Fruit fly (Drosophila melanogaster) whole organism, wandering third instar larva: ENCODE measurements around the gene CG14105.

ENCODE experiments used
- Abd-B ChIP-seq: fragments of >200 bp; optimal IDR thresholded peaks from 2 replicates; lab custom pipeline; 2017; ENCODE audit warnings: missing biosample characterization, missing genetic modification characterization
- CG32264 ChIP-seq: fragments of 200-800 bp; sonication (Bioruptor generic); optimal IDR thresholded peaks from 2 replicates; lab custom pipeline; 2016; ENCODE audit warnings: missing biosample characterization, missing genetic modification characterization
- CG9705 ChIP-seq: fragments of 200-800 bp; sonication (Bioruptor generic); optimal IDR thresholded peaks from 2 replicates; lab custom pipeline; 2018; ENCODE audit warnings: missing biosample characterization, mild to moderate bottlenecking, missing genetic modification characterization
- CrebA ChIP-seq: fragments of 200-800 bp; sonication (Bioruptor generic); optimal IDR thresholded peaks from 2 replicates; lab custom pipeline; 2016; ENCODE audit warnings: missing biosample characterization, mild to moderate bottlenecking, missing genetic modification characterization, borderline replicate concordance
- Dfd ChIP-seq: fragments of >200 bp; optimal IDR thresholded peaks from 2 replicates; lab custom pipeline; 2017; ENCODE audit warnings: missing biosample characterization, missing genetic modification characterization
- GATAd ChIP-seq: sonication (Bioruptor generic); optimal IDR thresholded peaks from 2 replicates; lab custom pipeline; 2016; ENCODE audit warnings: missing biosample characterization, missing genetic modification characterization
- HLH106 ChIP-seq: fragments of 200-800 bp; optimal IDR thresholded peaks from 3 replicates; lab custom pipeline; 2019; ENCODE audit warnings: missing biosample characterization, mild to moderate bottlenecking, missing genetic modification characterization, moderate library complexity
- Hnf4 ChIP-seq: fragments of 200-800 bp; sonication (Bioruptor generic); optimal IDR thresholded peaks from 2 replicates; lab custom pipeline; 2016; ENCODE audit warnings: missing biosample characterization, mild to moderate bottlenecking, missing genetic modification characterization
- Hr78 ChIP-seq: fragments of >200 bp; optimal IDR thresholded peaks from 2 replicates; lab custom pipeline; 2017; ENCODE audit warnings: missing biosample characterization, missing genetic modification characterization
- Hr83 ChIP-seq: fragments of 200-300 bp; sonication (Bioruptor generic); optimal IDR thresholded peaks from 2 replicates; lab custom pipeline; 2016; ENCODE audit warnings: missing biosample characterization, mild to moderate bottlenecking, missing genetic modification characterization, moderate library complexity; ENCODE audit not compliant: poor library complexity, severe bottlenecking
- Jra ChIP-seq: sonication (Bioruptor generic); optimal IDR thresholded peaks from 2 replicates; lab custom pipeline; 2016; ENCODE audit warnings: missing biosample characterization, missing genetic modification characterization
- Mio ChIP-seq: sonication (Bioruptor generic); optimal IDR thresholded peaks from 2 replicates; lab custom pipeline; 2016; ENCODE audit warnings: missing biosample characterization, missing genetic modification characterization
- N ChIP-seq: fragments of >200 bp; optimal IDR thresholded peaks from 2 replicates; lab custom pipeline; 2018; ENCODE audit warnings: missing biosample characterization, missing external identifiers, missing genetic modification characterization
- OdsH ChIP-seq: fragments of 200-800 bp; sonication (Bioruptor generic); optimal IDR thresholded peaks from 2 replicates; lab custom pipeline; 2016; ENCODE audit warnings: missing biosample characterization, mild to moderate bottlenecking, missing genetic modification characterization
- Rel ChIP-seq, 2 experiments: fragments of 200-800 bp; sonication (Bioruptor generic) in 1 of 2; optimal IDR thresholded peaks; 2 replicates in 1 of 2; 3 replicates in 1 of 2; lab custom pipeline; 2016 to 2019; ENCODE audit warnings: mild to moderate bottlenecking in 2 of 2, missing biosample characterization in 2 of 2, missing genetic modification characterization in 2 of 2, moderate library complexity in 1 of 2
- Sp1 ChIP-seq: fragments of 200-800 bp; sonication (Bioruptor generic); optimal IDR thresholded peaks from 3 replicates; lab custom pipeline; 2019; ENCODE audit warnings: missing biosample characterization, mild to moderate bottlenecking, missing genetic modification characterization, moderate library complexity
- Vsx2 ChIP-seq: fragments of 200-300, 225-300 bp; sonication (Bioruptor generic); optimal IDR thresholded peaks from 2 replicates; lab custom pipeline; 2018; ENCODE audit warnings: missing biosample characterization, missing genetic modification characterization; ENCODE audit not compliant: partially characterized antibody
- br ChIP-seq: fragments of 200-800 bp; sonication (Bioruptor generic); optimal IDR thresholded peaks from 2 replicates; lab custom pipeline; 2016; ENCODE audit warnings: missing biosample characterization, missing genetic modification characterization
- brk ChIP-seq: fragments of 200-800 bp; sonication (Bioruptor generic); optimal IDR thresholded peaks from 2 replicates; lab custom pipeline; 2016; ENCODE audit warnings: missing biosample characterization, mild to moderate bottlenecking, missing genetic modification characterization
- dl ChIP-seq, 2 experiments: fragments of 175-275, 200-275 bp in 1 of 2; fragments of 200-275 bp in 1 of 2; sonication (Bioruptor generic); optimal IDR thresholded peaks; lab custom pipeline; 2018; ENCODE audit warnings: mild to moderate bottlenecking in 2 of 2, missing biosample characterization in 2 of 2, missing genetic modification characterization in 2 of 2, moderate library complexity in 2 of 2; ENCODE audit not compliant: partially characterized antibody in 2 of 2, insufficient read depth in 1 of 2
- ey ChIP-seq: fragments of 200-800 bp; sonication (Bioruptor generic); optimal IDR thresholded peaks from 2 replicates; lab custom pipeline; 2016; ENCODE audit warnings: missing biosample characterization, missing genetic modification characterization
- foxo ChIP-seq, 2 experiments: fragments of 200-800 bp; sonication (Bioruptor generic); optimal IDR thresholded peaks; 2 replicates in 1 of 2; 3 replicates in 1 of 2; lab custom pipeline; 2016 to 2017; ENCODE audit warnings: missing biosample characterization in 2 of 2, missing genetic modification characterization in 2 of 2
- fru ChIP-seq: fragments of 200-800 bp; sonication (Bioruptor generic); optimal IDR thresholded peaks from 3 replicates; lab custom pipeline; 2016; ENCODE audit warnings: missing biosample characterization, mild to moderate bottlenecking, missing genetic modification characterization
- jim ChIP-seq: fragments of 175-275, 200-325 bp; sonication (Bioruptor generic); optimal IDR thresholded peaks from 2 replicates; lab custom pipeline; 2016; ENCODE audit warnings: missing biosample characterization, mild to moderate bottlenecking, missing genetic modification characterization
- lola ChIP-seq: fragments of >200 bp; optimal IDR thresholded peaks from 2 replicates; lab custom pipeline; 2017; ENCODE audit warnings: missing biosample characterization, missing genetic modification characterization
- pan ChIP-seq: fragments of >200 bp; optimal IDR thresholded peaks from 2 replicates; lab custom pipeline; 2017
- psq ChIP-seq: fragments of 200-800 bp; sonication (Bioruptor generic); optimal IDR thresholded peaks from 3 replicates; lab custom pipeline; 2017; ENCODE audit warnings: missing biosample characterization, mild to moderate bottlenecking, missing genetic modification characterization, moderate library complexity
- rgr ChIP-seq: fragments of 200-800 bp; sonication (Bioruptor generic); optimal IDR thresholded peaks from 3 replicates; lab custom pipeline; 2016; ENCODE audit warnings: missing biosample characterization, mild to moderate bottlenecking, missing genetic modification characterization
- sv ChIP-seq: fragments of 200-800 bp; sonication (Bioruptor generic); optimal IDR thresholded peaks from 3 replicates; lab custom pipeline; 2016; ENCODE audit warnings: missing biosample characterization, missing genetic modification characterization
- tai ChIP-seq: sonication (Bioruptor generic); optimal IDR thresholded peaks from 2 replicates; lab custom pipeline; 2016; ENCODE audit warnings: missing biosample characterization, missing genetic modification characterization
- usp ChIP-seq: fragments of >200 bp; optimal IDR thresholded peaks from 2 replicates; lab custom pipeline; 2017; ENCODE audit warnings: missing biosample characterization, missing genetic modification characterization
- woc ChIP-seq: sonication (Bioruptor generic); optimal IDR thresholded peaks from 2 replicates; lab custom pipeline; 2016; ENCODE audit warnings: missing biosample characterization, mild to moderate bottlenecking, missing genetic modification characterization

CG14105 gene

DNA sequence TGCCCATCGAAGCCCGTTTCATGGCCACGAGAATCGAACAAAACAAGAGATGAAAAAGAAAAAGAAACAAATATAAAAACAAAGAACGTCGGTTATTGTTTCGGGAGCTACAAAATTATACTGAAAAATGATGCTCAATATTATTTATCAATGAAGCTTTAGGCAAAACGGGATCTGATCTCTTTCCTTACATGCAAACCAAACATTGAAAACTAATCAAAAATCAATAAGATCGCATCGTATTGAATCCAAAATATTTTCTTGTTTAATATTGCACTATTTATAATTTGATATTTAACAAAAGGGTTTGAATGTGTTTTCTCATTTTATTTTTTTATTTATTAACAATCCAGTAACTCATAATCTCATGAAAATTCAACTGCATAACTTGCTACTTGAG is 902 bp downstream of the CG14105 start, which contains the start of gene CG14106:
Gene CG14106, minus strand, starts transcription at position 101 of the 400 bp plus-strand sequence.
- TF ChIP-seq psq (GFP tag; lab: Kevin White, UChicago) (no peak), woc (GFP tag; lab: Kevin White, UChicago) (no peak), CrebA (GFP tag; lab: Kevin White, UChicago) (no peak), Jra (GFP tag; lab: Kevin White, UChicago) (no peak), HLH106 (tag; lab: Kevin White, UChicago) (no peak), foxo (GFP tag; optimal IDR thresholded peaks at IDR 0.05; lab: Kevin White, UChicago) (no peak), rgr (GFP tag; lab: Kevin White, UChicago) (no peak), sv (GFP tag; lab: Kevin White, UChicago) (no peak), CG32264 (GFP tag; lab: Kevin White, UChicago) (no peak), GATAd (GFP tag; lab: Kevin White, UChicago) (no peak), pan (no peak)

DNA sequence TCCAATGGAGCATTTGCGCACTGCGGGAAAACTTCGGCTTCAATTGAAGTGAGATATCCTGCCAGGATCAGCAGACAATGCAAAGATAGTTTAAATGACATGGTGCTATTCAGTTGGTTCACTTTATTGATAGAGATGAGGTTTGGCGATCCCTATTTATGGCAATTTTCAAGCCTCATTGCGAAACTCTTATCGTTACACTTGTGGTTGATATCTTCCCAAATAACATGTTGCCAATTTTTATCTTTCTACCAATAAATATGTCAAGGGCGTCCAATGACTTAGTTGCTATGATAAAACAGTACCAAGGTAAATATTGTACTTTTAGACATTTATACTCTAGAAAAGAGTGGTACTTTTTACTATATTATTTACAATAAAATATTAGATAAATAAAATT is 2.4 kb downstream of the CG14105 start, which contains the start of gene CG33263:
Gene CG33263, minus strand, starts transcription at position 101 of the 400 bp plus-strand sequence.
- TF ChIP-seq foxo (GFP tag; optimal IDR thresholded peaks at IDR 0.05; lab: Kevin White, UChicago): no peak
- no peak for TF ChIP-seq GATAd (GFP tag; lab: Kevin White, UChicago)
- TF ChIP-seq Sp1 (GFP tag; lab: Kevin White, UChicago): no peak
- TF ChIP-seq Hr78 (GFP tag; lab: Kevin White, UChicago): no peak
- TF ChIP-seq jim: no peak
- no peak for TF ChIP-seq N (GFP tag; lab: Kevin White, UChicago)
- TF ChIP-seq Hr83 (GFP tag; lab: Kevin White, UChicago): no peak
- TF ChIP-seq brk (GFP tag; lab: Kevin White, UChicago): no peak
- no peak for TF ChIP-seq Abd-B (GFP tag; lab: Kevin White, UChicago)
- no peak for TF ChIP-seq dl (GFP tag; optimal IDR thresholded peaks at IDR 0.05; lab: Kevin White, UChicago; ENCODE audit: insufficient read depth in 1 of 2, partially characterized antibody in 2 of 2)
- TF ChIP-seq Dfd (GFP tag; lab: Kevin White, UChicago): no peak
- TF ChIP-seq, all 38 proteins: peak for 0

DNA sequence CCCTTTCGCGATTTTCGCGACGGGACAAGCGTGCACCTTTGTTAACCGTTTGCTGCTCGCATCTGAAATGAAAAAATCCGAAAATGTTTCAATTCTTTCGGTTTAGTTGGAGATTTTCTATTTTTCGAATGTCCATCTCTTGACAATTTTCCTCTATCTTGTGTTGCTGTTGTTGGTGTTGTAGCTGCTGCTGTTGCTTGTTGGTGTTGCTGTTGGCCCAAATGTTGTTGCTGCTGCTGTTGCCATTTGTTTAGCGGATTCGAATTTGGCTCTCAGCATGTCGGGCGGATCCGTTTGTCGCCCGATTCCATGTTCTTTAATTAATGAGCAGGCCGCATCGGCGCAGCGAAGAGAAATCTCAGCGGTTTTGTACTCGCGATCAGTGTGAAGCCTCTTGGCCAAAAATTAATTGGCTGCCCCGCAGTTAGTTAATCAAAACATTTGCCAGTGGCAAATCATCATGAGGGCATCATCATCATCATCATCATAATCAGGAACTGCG is 4.1 kb downstream of the CG14105 start, which contains the start of gene CG32121:
Gene CG32121, minus strand, starts transcription at position 51 of the 502 bp plus-strand sequence.
- no peak for TF ChIP-seq Hnf4 (GFP tag; lab: Kevin White, UChicago)
- TF ChIP-seq usp (GFP tag; lab: Kevin White, UChicago): no peak
- TF ChIP-seq Abd-B (GFP tag; lab: Kevin White, UChicago): no peak
- no peak for TF ChIP-seq Hr78 (GFP tag; lab: Kevin White, UChicago)
- TF ChIP-seq jim: no peak
- no peak for TF ChIP-seq dl (GFP tag; optimal IDR thresholded peaks at IDR 0.05; lab: Kevin White, UChicago; ENCODE audit: insufficient read depth in 1 of 2, partially characterized antibody in 2 of 2)
- TF ChIP-seq fru: no peak
- TF ChIP-seq CrebA (GFP tag; lab: Kevin White, UChicago): no peak
- no peak for TF ChIP-seq br (GFP tag; lab: Kevin White, UChicago)
- no peak for TF ChIP-seq CG9705 (GFP tag; lab: Kevin White, UChicago)
- no peak for TF ChIP-seq N (GFP tag; lab: Kevin White, UChicago)
- no peak for TF ChIP-seq ey (GFP tag; lab: Kevin White, UChicago)
- no peak for TF ChIP-seq OdsH (GFP tag; lab: Kevin White, UChicago)
- no peak for TF ChIP-seq Mio (GFP tag; lab: Kevin White, UChicago)
- TF ChIP-seq woc (GFP tag; lab: Kevin White, UChicago): no peak
- TF ChIP-seq tai (GFP tag; lab: Kevin White, UChicago): no peak
- no peak for TF ChIP-seq rgr (GFP tag; lab: Kevin White, UChicago)

DNA sequence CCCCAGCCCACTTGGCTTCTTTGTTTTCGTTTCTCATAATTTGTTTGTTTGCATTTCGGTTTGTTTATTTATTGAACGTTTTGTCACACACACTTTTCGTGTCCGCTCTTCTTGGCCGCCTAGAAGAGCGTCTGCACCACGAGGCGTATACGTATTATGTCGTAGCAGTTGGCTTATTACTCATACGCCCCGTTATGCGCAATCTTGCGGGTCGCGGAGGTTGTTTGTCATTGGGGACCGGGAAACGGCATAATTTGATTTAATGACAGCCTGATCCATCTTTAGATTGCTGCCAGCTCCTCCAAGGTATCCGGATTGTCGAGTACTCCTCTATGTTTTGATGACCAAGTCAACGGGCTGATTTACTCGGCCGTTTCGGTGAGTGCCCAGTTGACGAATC is 6.3 kb downstream of the CG14105 start:
- TF ChIP-seq Dfd (GFP tag; lab: Kevin White, UChicago) (no peak), Abd-B (GFP tag; lab: Kevin White, UChicago) (no peak), Sp1 (GFP tag; lab: Kevin White, UChicago) (no peak), Rel (GFP tag; optimal IDR thresholded peaks at IDR 0.05; lab: Kevin White, UChicago) (no peak), Rel (tag; optimal IDR thresholded peaks at IDR 0.05; lab: Kevin White, UChicago) (no peak), lola (no peak), CrebA (GFP tag; lab: Kevin White, UChicago) (no peak), Vsx2 (GFP tag; lab: Kevin White, UChicago) (no peak), usp (GFP tag; lab: Kevin White, UChicago) (no peak), CG9705 (GFP tag; lab: Kevin White, UChicago) (no peak), fru (no peak), HLH106 (tag; lab: Kevin White, UChicago) (no peak)
